Fruit fly (Drosophila melanogaster): ENCODE data around the gene P5cr.

P5cr gene

dm6 chr3R:18983614-18984185 lies 45.0 kb upstream of the P5cr start, which contains the start of the genes snRNP-U1-C and gukh (continued):
- no peak for TF ChIP-seq sima (GFP tag; optimal IDR thresholded peaks at IDR 0.05)
- peak; percentile 66 for TF ChIP-seq cwo (GFP tag; optimal IDR thresholded peaks at IDR 0.05)
- no peak for TF ChIP-seq ac (GFP tag; optimal IDR thresholded peaks at IDR 0.05)
- no peak for TF ChIP-seq CG1647 (GFP tag; optimal IDR thresholded peaks at IDR 0.05)
- no peak for TF ChIP-seq Bdp1 (GFP tag; optimal IDR thresholded peaks at IDR 0.05)
- peak; percentile 56; the same call in 1 of the 2 replicates for TF ChIP-seq CG10959 (GFP tag; IDR thresholded peaks at IDR 0.05)
- TF ChIP-seq CG7786 (GFP tag; optimal IDR thresholded peaks at IDR 0.05) = no peak
- peak; percentile 53; the same call in 1 of the 4 replicates for TF ChIP-seq chinmo (GFP tag; IDR thresholded peaks at IDR 0.05; ENCODE audit: partially characterized antibody)
- peak; percentile 53 for TF ChIP-seq scrt (GFP tag; optimal IDR thresholded peaks at IDR 0.05)
- peak; percentile 39 for TF ChIP-seq ATbp (GFP tag; optimal IDR thresholded peaks at IDR 0.05)
- no peak for TF ChIP-seq Mes4 (GFP tag; optimal IDR thresholded peaks at IDR 0.05)
- TF ChIP-seq Ets65A (GFP tag) = no peak
- no peak for TF ChIP-seq maf-S (GFP tag; optimal IDR thresholded peaks at IDR 0.05)
- peak; percentile 80 for TF ChIP-seq CG1602 (GFP tag; optimal IDR thresholded peaks at IDR 0.05)
- TF ChIP-seq CG12071 (GFP tag; optimal IDR thresholded peaks at IDR 0.05) = no peak
- no peak for TF ChIP-seq Lim3 (GFP tag; IDR thresholded peaks at IDR 0.05)
- peak; percentile 45; the same call in 1 of the 3 replicates for TF ChIP-seq zen2 (GFP tag; IDR thresholded peaks at IDR 0.05; ENCODE audit: partially characterized antibody)
- peak; percentile 12; the same call in 1 of the 2 replicates for TF ChIP-seq gt (GFP tag; IDR thresholded peaks at IDR 0.05)
- TF ChIP-seq Hmx (GFP tag; optimal IDR thresholded peaks at IDR 0.05) = no peak
- TF ChIP-seq CG42726 (GFP tag; IDR thresholded peaks at IDR 0.05; ENCODE audit: partially characterized antibody) = peak; percentile 55
- peak; percentile 45 for TF ChIP-seq sqz (GFP tag; optimal IDR thresholded peaks at IDR 0.05)
- no peak for TF ChIP-seq ERR (GFP tag; optimal IDR thresholded peaks at IDR 0.05)
- peak; percentile 67 for TF ChIP-seq MESR4 (GFP tag; optimal IDR thresholded peaks at IDR 0.05)
- TF ChIP-seq CG2199 (GFP tag; IDR thresholded peaks at IDR 0.05) = peak; percentile 69; the same call in 1 of the 3 replicates
- TF ChIP-seq Myb (GFP tag; optimal IDR thresholded peaks at IDR 0.05) = peak; percentile 70
- TF ChIP-seq CG8290 (GFP tag; optimal IDR thresholded peaks at IDR 0.05) = peak; percentile 76
- peak in 1 of 2 experiments; percentile 91 for TF ChIP-seq CG8290 (tag; optimal IDR thresholded peaks at IDR 0.05)
- TF ChIP-seq CG10321 (GFP tag; IDR thresholded peaks at IDR 0.05) = peak; percentile 25; the same call in 1 of the 2 replicates
- peak; percentile 15 for TF ChIP-seq CG10565 (GFP tag; optimal IDR thresholded peaks at IDR 0.05)
- peak; percentile 77 for TF ChIP-seq Scr (GFP tag; IDR thresholded peaks at IDR 0.05; ENCODE audit: partially characterized antibody)
- peak; percentile 69 for TF ChIP-seq CG10654 (GFP tag; optimal IDR thresholded peaks at IDR 0.05)
- peak; percentile 19 for TF ChIP-seq CG9609 (GFP tag; optimal IDR thresholded peaks at IDR 0.05)
- TF ChIP-seq nerfin-2 (GFP tag; IDR thresholded peaks at IDR 0.05; ENCODE audit: partially characterized antibody) = 0 out of 2 replicates have a peak, but pooled peaks have one; percentile 29
- TF ChIP-seq Hsf (GFP tag; optimal IDR thresholded peaks at IDR 0.05) = peak; percentile 68
- TF ChIP-seq CG10274 (GFP tag; optimal IDR thresholded peaks at IDR 0.05) = no peak
- TF ChIP-seq CG11504 (tag; optimal IDR thresholded peaks at IDR 0.05) = peak; percentile 83
- peak; percentile 83 for TF ChIP-seq CG12942 (GFP tag; optimal IDR thresholded peaks at IDR 0.05)
- TF ChIP-seq CG2202 (tag; optimal IDR thresholded peaks at IDR 0.05) = peak; percentile 57
- peak; percentile 84 for TF ChIP-seq Hmr (GFP tag; optimal IDR thresholded peaks at IDR 0.05)
- TF ChIP-seq CG7987 (GFP tag; optimal IDR thresholded peaks at IDR 0.05) = peak; percentile 32
- peak; percentile 89 for TF ChIP-seq CG10366 (GFP tag; IDR thresholded peaks at IDR 0.05)
- peak; percentile 89 for TF ChIP-seq Dbx (GFP tag; IDR thresholded peaks at IDR 0.05)
- TF ChIP-seq Opbp (GFP tag; IDR thresholded peaks at IDR 0.05; ENCODE audit: partially characterized antibody) = peak; percentile 57; the same call in 2 of the 3 replicates
- TF ChIP-seq CG3726 (GFP tag; IDR thresholded peaks at IDR 0.05) = peak; percentile 63; the same call in 1 of the 3 replicates
- TF ChIP-seq CG17359 (tag; optimal IDR thresholded peaks at IDR 0.05) = peak; percentile 80
- TF ChIP-seq dmrt99B (tag; optimal IDR thresholded peaks at IDR 0.05) = peak; percentile 75
- TF ChIP-seq ato (GFP tag; IDR thresholded peaks at IDR 0.05; ENCODE audit: partially characterized antibody) = no peak
- TF ChIP-seq lola (GFP tag; optimal IDR thresholded peaks at IDR 0.05) = peak in 1 of 3 experiments; percentile 70
- TF ChIP-seq CG17568 (GFP tag; optimal IDR thresholded peaks at IDR 0.05) = peak; percentile 64
